Fruit fly (Drosophila melanogaster): ENCODE measurements around the gene CG10877.

CG10877 gene

dm6 chr3R:20557415-20558105 lies 6.3 kb downstream of the CG10877 start, which contains the start of the genes DPCoAC and CG5180 (continued):
- TF ChIP-seq lov (optimal IDR thresholded peaks at IDR 0.05) (no peak), lov (GFP tag; IDR thresholded peaks at IDR 0.05) (no peak), sens (GFP tag) (peak; percentile 78), row (GFP tag; IDR thresholded peaks at IDR 0.05) (peak; percentile 94), CG7357 (GFP tag; IDR thresholded peaks at IDR 0.05) (peak; percentile 50; the same call in 1 of the 3 replicates), pan (optimal IDR thresholded peaks at IDR 0.05) (no peak), pan (GFP tag; optimal IDR thresholded peaks at IDR 0.05 in 1 of 2, IDR thresholded peaks at IDR 0.05 in 1 of 2) (peak in 1 of 2 experiments; percentile 76), nerfin-2 (GFP tag; IDR thresholded peaks at IDR 0.05; ENCODE audit: partially characterized antibody) (peak; percentile 61), pum (GFP tag; optimal IDR thresholded peaks at IDR 0.05) (peak; percentile 64), CG10959 (GFP tag; IDR thresholded peaks at IDR 0.05) (peak; percentile 57), exex (tag; optimal IDR thresholded peaks at IDR 0.05) (no peak), B-H1 (GFP tag; IDR thresholded peaks at IDR 0.05) (peak; percentile 10; the same call in 1 of the 3 replicates), slou (GFP tag; optimal IDR thresholded peaks at IDR 0.05) (peak; percentile 52), chm (GFP tag; IDR thresholded peaks at IDR 0.05) (peak; percentile 81), CG10147 (GFP tag; optimal IDR thresholded peaks at IDR 0.05) (peak; percentile 38), vfl (GFP tag; optimal IDR thresholded peaks at IDR 0.05) (peak; percentile 48), Taf1 (GFP tag; IDR thresholded peaks at IDR 0.05) (peak; percentile 35; the same call in 1 of the 2 replicates), CG7786 (GFP tag; optimal IDR thresholded peaks at IDR 0.05) (peak; percentile 59), CG30403 (GFP tag; optimal IDR thresholded peaks at IDR 0.05) (peak; percentile 73), mam (GFP tag; optimal IDR thresholded peaks at IDR 0.05) (peak; percentile 87), CG8290 (GFP tag; optimal IDR thresholded peaks at IDR 0.05) (peak; percentile 54), CG8290 (tag; optimal IDR thresholded peaks at IDR 0.05) (peak in 1 of 2 experiments; percentile 95), Neu2 (GFP tag; optimal IDR thresholded peaks at IDR 0.05; ENCODE audit: borderline replicate concordance) (no peak), psq (GFP tag; optimal IDR thresholded peaks at IDR 0.05) (peak; percentile 36), CG4617 (GFP tag; optimal IDR thresholded peaks at IDR 0.05; ENCODE audit: borderline replicate concordance) (peak; percentile 58), CG32767 (GFP tag; IDR thresholded peaks at IDR 0.05) (no peak), CG8924 (tag; optimal IDR thresholded peaks at IDR 0.05) (peak; percentile 59), CG17361 (GFP tag; IDR thresholded peaks at IDR 0.05) (peak; percentile 78), toy (GFP tag; IDR thresholded peaks at IDR 0.05) (no peak), luna (GFP tag; optimal IDR thresholded peaks at IDR 0.05) (no peak), CG14710 (tag; optimal IDR thresholded peaks at IDR 0.05) (peak; percentile 53), CG13424 (tag; optimal IDR thresholded peaks at IDR 0.05) (peak; percentile 61), CG13123 (GFP tag; optimal IDR thresholded peaks at IDR 0.05) (peak; percentile 51), CG2889 (GFP tag; IDR thresholded peaks at IDR 0.05) (peak; percentile 71), CG16779 (GFP tag; IDR thresholded peaks at IDR 0.05) (peak; percentile 79), CG12071 (GFP tag; optimal IDR thresholded peaks at IDR 0.05) (no peak), prd (optimal IDR thresholded peaks at IDR 0.05) (no peak), prd (GFP tag; IDR thresholded peaks at IDR 0.05) (peak; percentile 86), sisA (GFP tag; IDR thresholded peaks at IDR 0.05) (peak; percentile 77), CG10543 (GFP tag; optimal IDR thresholded peaks at IDR 0.05) (peak; percentile 77), Blimp-1 (GFP tag; optimal IDR thresholded peaks at IDR 0.05) (peak; percentile 7), Dip3 (GFP tag; optimal IDR thresholded peaks at IDR 0.05) (peak; percentile 75), Awh (GFP tag; IDR thresholded peaks at IDR 0.05) (peak; percentile 69), CG1792 (GFP tag; optimal IDR thresholded peaks at IDR 0.05) (peak; percentile 33), MBD-R2 (GFP tag; IDR thresholded peaks at IDR 0.05) (peak; percentile 54), Xbp1 (GFP tag; optimal IDR thresholded peaks at IDR 0.05) (peak; percentile 81), NC2α (GFP tag; optimal IDR thresholded peaks at IDR 0.05) (no peak), CG4282 (GFP tag; optimal IDR thresholded peaks at IDR 0.05) (peak; percentile 99), Nf-YB (GFP tag; optimal IDR thresholded peaks at IDR 0.05) (peak; percentile 11), Dad (GFP tag; optimal IDR thresholded peaks at IDR 0.05) (peak; percentile 58), sob (GFP tag; IDR thresholded peaks at IDR 0.05) (peak; percentile 77), jing (GFP tag; optimal IDR thresholded peaks at IDR 0.05) (no peak)
